Worm (Caenorhabditis elegans) whole organism, midembryonic: ENCODE results near the gene arx-4.

ENCODE experiments used
- T22C8.4 ChIP-seq: fragments of 200-800 bp; sonication (Bioruptor generic); IDR thresholded peaks from 2 replicates; pipeline ENCODE4 v1.3.6; 2022; ENCODE audit warnings: missing genetic modification characterization, missing compliant biosample characterization
- cog-1 ChIP-seq: sonication (generic microtip); optimal IDR thresholded peaks from 2 replicates; lab custom pipeline; 2016; ENCODE audit warnings: missing genetic modification characterization, missing compliant biosample characterization
- klf-2 ChIP-seq: fragments of 200-800 bp; sonication (Bioruptor generic); conservative IDR thresholded peaks from 2 replicates; pipeline ENCODE4 v1.3.6; 2022; ENCODE audit warnings: missing genetic modification reagents, missing genetic modification characterization, missing compliant biosample characterization
- med-1 ChIP-seq: sonication (generic microtip); optimal IDR thresholded peaks from 2 replicates; lab custom pipeline; 2017; ENCODE audit warnings: missing genetic modification characterization, mild to moderate bottlenecking, missing compliant biosample characterization, antibody characterized with exemption, missing genetic modification reagents; ENCODE audit not compliant: insufficient read depth
- tab-1 ChIP-seq: fragments of 200-800 bp; sonication (Bioruptor generic); IDR thresholded peaks from 2 replicates; pipeline ENCODE4 v1.3.6; 2022; ENCODE audit warnings: missing genetic modification characterization, missing compliant biosample characterization
- ztf-29 ChIP-seq: fragments of 200-800 bp; sonication (Bioruptor generic); IDR thresholded peaks from 2 replicates; pipeline ENCODE4 v1.3.6; 2022; ENCODE audit warnings: missing genetic modification reagents, missing genetic modification characterization, missing compliant biosample characterization

ce11 chrIII:880840-881239 is 18.7 kb downstream of the arx-4 start:
- TF ChIP-seq ztf-29 (GFP tag; lab: Robert Waterston, UW) (no peak), med-1 (GFP tag; lab: Kevin White, UChicago) (no peak), klf-2 (GFP tag; lab: Robert Waterston, UW) (no peak), T22C8.4 (no peak), cog-1 (tag; lab: Kevin White, UChicago) (no peak), tab-1 (GFP tag; lab: Robert Waterston, UW) (no peak)
